Fruit fly (Drosophila melanogaster): ENCODE measurements around the gene Arts.

Arts gene

DNA sequence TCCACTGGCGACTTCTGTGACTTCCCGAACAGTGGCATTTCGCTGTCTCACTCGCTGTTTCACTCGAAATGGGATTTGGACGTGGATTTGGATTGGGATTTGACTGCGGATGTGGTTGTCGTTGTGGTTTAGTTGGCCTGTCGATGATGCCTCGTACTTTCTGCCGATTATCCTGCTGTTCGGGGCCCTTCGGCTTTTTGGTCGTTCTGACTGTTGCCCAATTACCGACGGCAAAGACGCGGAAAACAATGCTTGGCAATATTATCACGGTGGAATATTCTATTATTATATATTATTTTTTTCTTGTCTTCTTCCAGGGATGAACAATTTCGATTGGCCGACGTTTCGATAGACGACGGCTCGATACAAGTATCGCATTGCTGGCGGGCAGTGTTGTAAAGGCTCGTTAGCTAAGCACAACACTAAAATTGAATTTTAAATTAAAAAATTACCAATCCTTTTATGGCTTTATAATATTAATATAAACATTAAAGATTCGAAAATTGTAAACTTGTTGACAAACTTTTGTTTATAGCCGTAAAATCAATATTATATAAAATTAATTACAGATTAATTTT, 12.6 kb downstream of the Arts start, which contains the start of gene Mo25:
TSS of gene Mo25 (minus strand) at position 341 of the 578 bp plus-strand sequence.
- TF ChIP-seq CG9948 (tag; optimal IDR thresholded peaks at IDR 0.05) (no peak), CG15710 (tag; optimal IDR thresholded peaks at IDR 0.05) (peak; percentile 48), CG32121 (GFP tag; IDR thresholded peaks at IDR 0.05) (0 out of 2 replicates have a peak, but pooled peaks have one; percentile 13), Snoo (tag; optimal IDR thresholded peaks at IDR 0.05) (peak; percentile 31), fd96Ca (GFP tag; IDR thresholded peaks at IDR 0.05) (peak; percentile 30; the same call in 1 of the 3 replicates), EcR (GFP tag; optimal IDR thresholded peaks at IDR 0.05) (no peak), CG8159 (tag; optimal IDR thresholded peaks at IDR 0.05) (no peak), Pif1B (GFP tag; optimal IDR thresholded peaks at IDR 0.05) (peak; percentile 44), Ets98B (GFP tag; IDR thresholded peaks at IDR 0.05) (peak; percentile 30; the same call in 1 of the 2 replicates), CG12605 (GFP tag; IDR thresholded peaks at IDR 0.05) (no peak), CG4496 (GFP tag; IDR thresholded peaks at IDR 0.05) (no peak), Pif1A (GFP tag; optimal IDR thresholded peaks at IDR 0.05) (no peak)

DNA sequence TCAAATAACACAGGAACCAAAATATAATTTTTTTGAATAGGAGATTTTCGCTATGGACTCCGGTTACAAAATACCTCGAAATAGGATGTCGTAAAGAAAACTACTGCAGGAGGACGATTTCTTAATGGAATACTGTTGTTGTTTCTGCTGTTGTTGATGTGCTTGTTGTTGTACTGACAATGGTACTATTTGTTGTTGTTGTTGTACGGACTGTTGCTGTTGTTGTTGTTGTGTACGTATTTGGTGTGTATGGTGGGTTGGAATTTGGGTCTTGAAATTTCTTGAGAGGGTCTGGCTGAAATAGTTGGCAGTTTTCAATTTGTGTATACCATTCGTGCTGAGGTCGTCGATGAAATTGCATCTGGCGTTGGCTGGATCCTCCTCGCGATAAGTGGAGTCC, 23.5 kb downstream of the Arts start:
- no peak for TF ChIP-seq CG8301 (tag; optimal IDR thresholded peaks at IDR 0.05)
- TF ChIP-seq fd96Ca (GFP tag; IDR thresholded peaks at IDR 0.05), result no peak
- no peak for TF ChIP-seq CG4496 (GFP tag; IDR thresholded peaks at IDR 0.05)
- no peak for TF ChIP-seq CG9948 (tag; optimal IDR thresholded peaks at IDR 0.05)
- no peak for TF ChIP-seq Snoo (tag; optimal IDR thresholded peaks at IDR 0.05)
- TF ChIP-seq CG15710 (tag; optimal IDR thresholded peaks at IDR 0.05), result no peak
- no peak for TF ChIP-seq CG14655 (GFP tag; optimal IDR thresholded peaks at IDR 0.05)
- no peak for TF ChIP-seq CG12605 (GFP tag; IDR thresholded peaks at IDR 0.05)
- no peak for TF ChIP-seq CG34367 (tag; optimal IDR thresholded peaks at IDR 0.05)
- no peak for TF ChIP-seq CG17806 (tag; optimal IDR thresholded peaks at IDR 0.05)
- TF ChIP-seq CG8159 (tag; optimal IDR thresholded peaks at IDR 0.05), result no peak
- no peak for TF ChIP-seq CG13204 (GFP tag; optimal IDR thresholded peaks at IDR 0.05)
- TF ChIP-seq EcR (GFP tag; optimal IDR thresholded peaks at IDR 0.05), result no peak
- no peak for TF ChIP-seq Pif1A (GFP tag; optimal IDR thresholded peaks at IDR 0.05)
- TF ChIP-seq Pif1B (GFP tag; optimal IDR thresholded peaks at IDR 0.05), result no peak
- no peak for TF ChIP-seq rn (GFP tag; IDR thresholded peaks at IDR 0.05)
- no peak for TF ChIP-seq CG32121 (GFP tag; IDR thresholded peaks at IDR 0.05)
- TF ChIP-seq Ets98B (GFP tag; IDR thresholded peaks at IDR 0.05), result no peak

DNA sequence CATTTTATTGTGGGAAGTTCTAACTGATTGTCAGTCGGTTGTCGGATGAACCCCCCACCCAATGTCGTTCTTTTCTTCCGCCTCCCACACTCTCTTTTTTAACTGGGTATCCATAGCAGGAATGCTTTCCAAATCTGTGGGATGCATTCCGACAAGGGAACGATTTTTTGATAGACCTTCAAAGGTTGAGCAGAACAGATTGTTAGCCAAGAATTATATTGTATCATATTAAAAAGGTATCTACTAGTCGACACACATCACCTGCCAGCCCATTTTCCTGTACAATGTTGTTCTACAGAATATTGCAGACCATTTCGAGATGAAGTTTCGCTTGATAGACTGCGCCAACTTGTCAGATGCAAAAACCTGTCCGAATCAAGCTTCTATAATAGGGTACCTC, 27.1 kb downstream of the Arts start:
- TF ChIP-seq CG8159 (tag; optimal IDR thresholded peaks at IDR 0.05) (no peak), CG13204 (GFP tag; optimal IDR thresholded peaks at IDR 0.05) (no peak), CG14655 (GFP tag; optimal IDR thresholded peaks at IDR 0.05) (no peak), CG10348 (GFP tag; IDR thresholded peaks at IDR 0.05) (no peak), CG8301 (tag; optimal IDR thresholded peaks at IDR 0.05) (no peak), D1 (tag; optimal IDR thresholded peaks at IDR 0.05) (no peak)

DNA sequence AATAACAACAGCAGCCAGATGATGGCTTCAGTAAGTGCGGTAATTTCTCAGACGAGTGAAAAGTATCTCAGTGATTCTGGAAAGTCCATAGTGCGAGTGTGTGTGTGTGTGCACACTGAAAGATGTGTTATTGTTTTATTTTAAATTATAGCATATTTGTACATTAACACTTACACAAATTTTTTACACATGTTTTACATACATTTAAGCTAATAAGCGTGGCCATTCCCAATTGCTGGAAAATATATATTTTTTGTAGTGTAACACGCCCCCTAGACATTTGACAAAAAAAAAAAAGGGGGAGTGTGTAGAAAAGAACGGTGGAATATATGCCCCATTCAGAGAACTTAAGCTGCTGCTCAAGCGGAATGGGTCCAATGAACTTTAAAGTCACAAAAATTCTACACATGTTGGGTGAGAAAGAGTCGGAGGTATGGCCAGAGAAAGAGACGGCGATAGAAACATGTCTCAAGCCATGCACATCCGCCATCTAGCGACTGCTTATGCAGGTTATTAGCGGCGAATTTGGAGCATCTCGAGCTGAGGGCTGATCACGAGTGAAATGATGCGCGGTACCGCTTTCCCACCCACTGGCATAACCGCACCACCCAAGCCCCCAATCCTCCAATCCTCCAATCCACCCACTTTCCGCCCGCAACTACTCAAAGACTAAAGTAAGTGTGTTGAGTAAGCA, 29.3 kb downstream of the Arts start:
- TF ChIP-seq CG32121 (GFP tag; IDR thresholded peaks at IDR 0.05) (no peak), CG4496 (GFP tag; IDR thresholded peaks at IDR 0.05) (0 out of 3 replicates have a peak, but pooled peaks have one; percentile 47), CG8301 (tag; optimal IDR thresholded peaks at IDR 0.05) (peak; percentile 35), gl (tag; optimal IDR thresholded peaks at IDR 0.05) (no peak), CG9948 (tag; optimal IDR thresholded peaks at IDR 0.05) (no peak), EcR (GFP tag; optimal IDR thresholded peaks at IDR 0.05) (peak; percentile 19), Pif1A (GFP tag; optimal IDR thresholded peaks at IDR 0.05) (no peak), Ets98B (GFP tag; IDR thresholded peaks at IDR 0.05) (no peak)

DNA sequence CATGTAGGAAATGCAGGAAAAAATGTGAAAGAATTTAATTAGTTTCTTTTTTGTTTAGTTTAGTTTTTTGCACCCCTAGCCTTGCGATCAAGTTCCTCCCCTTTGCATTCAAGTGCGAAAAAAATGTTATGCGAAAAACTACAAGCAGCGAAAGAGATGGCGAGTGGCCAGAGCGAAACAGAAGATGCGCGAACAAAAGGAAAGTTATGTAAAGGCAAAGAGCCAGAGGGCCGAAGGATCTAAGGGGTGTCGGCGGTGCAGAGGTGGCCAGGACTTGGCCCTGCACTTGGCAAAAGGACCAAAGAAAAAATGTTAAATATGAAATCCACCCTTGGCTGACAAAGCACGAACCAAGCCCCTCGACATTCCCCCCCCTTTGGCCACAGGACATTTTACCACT, 31.4 kb downstream of the Arts start:
- TF ChIP-seq CG14655 (GFP tag; optimal IDR thresholded peaks at IDR 0.05), result no peak
- TF ChIP-seq rn (GFP tag; IDR thresholded peaks at IDR 0.05), result no peak
- no peak for TF ChIP-seq Snoo (tag; optimal IDR thresholded peaks at IDR 0.05)
- TF ChIP-seq CG8159 (tag; optimal IDR thresholded peaks at IDR 0.05), result no peak
- TF ChIP-seq CG10348 (GFP tag; IDR thresholded peaks at IDR 0.05), result no peak
- TF ChIP-seq CG12605 (GFP tag; IDR thresholded peaks at IDR 0.05), result no peak
- no peak for TF ChIP-seq CG8301 (tag; optimal IDR thresholded peaks at IDR 0.05)
- TF ChIP-seq CG15710 (tag; optimal IDR thresholded peaks at IDR 0.05), result no peak
- TF ChIP-seq CG17806 (tag; optimal IDR thresholded peaks at IDR 0.05), result no peak
- TF ChIP-seq gl (tag; optimal IDR thresholded peaks at IDR 0.05), result no peak
- TF ChIP-seq Pif1B (GFP tag; optimal IDR thresholded peaks at IDR 0.05), result no peak
- no peak for TF ChIP-seq CG9948 (tag; optimal IDR thresholded peaks at IDR 0.05)
- no peak for TF ChIP-seq Pif1A (GFP tag; optimal IDR thresholded peaks at IDR 0.05)
- TF ChIP-seq CG13204 (GFP tag; optimal IDR thresholded peaks at IDR 0.05), result no peak

DNA sequence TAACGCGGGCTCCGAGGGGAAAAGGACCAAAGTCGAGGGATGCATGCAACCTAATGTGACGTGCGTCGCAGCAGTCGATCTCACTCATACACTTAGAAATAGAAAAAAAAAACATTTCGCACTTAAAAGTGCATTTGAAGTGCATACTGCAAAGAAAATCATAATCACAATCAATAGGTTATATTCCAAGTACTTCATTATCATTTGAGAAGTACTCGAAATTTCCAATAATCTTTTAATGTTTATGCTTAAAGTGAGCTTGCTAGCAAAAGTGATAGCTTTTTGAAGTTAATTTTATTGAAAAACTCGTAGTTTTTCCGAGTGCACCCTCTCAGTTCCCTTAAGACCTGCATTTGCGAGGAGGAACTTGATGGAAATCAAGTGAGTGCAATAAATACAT, 31.9 kb downstream of the Arts start:
- TF ChIP-seq CG14655 (GFP tag; optimal IDR thresholded peaks at IDR 0.05), result peak; percentile 31
- TF ChIP-seq Pif1B (GFP tag; optimal IDR thresholded peaks at IDR 0.05), result no peak
- TF ChIP-seq CG8301 (tag; optimal IDR thresholded peaks at IDR 0.05), result peak; percentile 31
- peak; percentile 17 for TF ChIP-seq Pif1A (GFP tag; optimal IDR thresholded peaks at IDR 0.05)
- TF ChIP-seq CG13204 (GFP tag; optimal IDR thresholded peaks at IDR 0.05), result no peak
- peak; percentile 7 for TF ChIP-seq D1 (tag; optimal IDR thresholded peaks at IDR 0.05)
- TF ChIP-seq CG4496 (GFP tag; IDR thresholded peaks at IDR 0.05), result peak; percentile 31; the same call in 2 of the 3 replicates
- TF ChIP-seq CG8159 (tag; optimal IDR thresholded peaks at IDR 0.05), result peak; percentile 45
- peak; percentile 55 for TF ChIP-seq CG9948 (tag; optimal IDR thresholded peaks at IDR 0.05)
- TF ChIP-seq CG32121 (GFP tag; IDR thresholded peaks at IDR 0.05), result no peak
- TF ChIP-seq Ets98B (GFP tag; IDR thresholded peaks at IDR 0.05), result no peak
- peak; percentile 26 for TF ChIP-seq CG17806 (tag; optimal IDR thresholded peaks at IDR 0.05)
- TF ChIP-seq CG15710 (tag; optimal IDR thresholded peaks at IDR 0.05), result peak; percentile 9

All from whole organism, pupa.